Worm (Caenorhabditis elegans): ENCODE measurements around the gene F17E9.15.

The F17E9.15 gene

ce11 chrIV:8377501-8377900 lies 30.3 kb downstream of the F17E9.15 start, which contains the start of gene D2096.7 (continued):
- TF ChIP-seq F49E8.2 (tag; optimal IDR thresholded peaks at IDR 0.05; ENCODE audit: insufficient read depth): peak; percentile 95
- no peak for TF ChIP-seq ztf-6 (GFP tag; IDR thresholded peaks at IDR 0.05)
- TF ChIP-seq K11D2.4 (GFP tag; IDR thresholded peaks at IDR 0.05): 0 out of 2 replicates have a peak, but pooled peaks have one; percentile 22
- peak; percentile 61 for TF ChIP-seq xnd-1 (tag; optimal IDR thresholded peaks at IDR 0.05)
- TF ChIP-seq aptf-3 (GFP tag; IDR thresholded peaks at IDR 0.05): peak; percentile 94
- peak; percentile 77 for TF ChIP-seq fkh-3 (tag; optimal IDR thresholded peaks at IDR 0.05)
- TF ChIP-seq mxl-1 (tag; optimal IDR thresholded peaks at IDR 0.05): peak; percentile 32
- peak; percentile 67 for TF ChIP-seq attf-5 (GFP tag; optimal IDR thresholded peaks at IDR 0.05)
- peak; percentile 69 for TF ChIP-seq ets-4 (GFP tag; optimal IDR thresholded peaks at IDR 0.05)
- TF ChIP-seq rcor-1 (GFP tag; IDR thresholded peaks at IDR 0.05): peak; percentile 60
- peak; percentile 95 for TF ChIP-seq Y56A3A.18 (GFP tag; IDR thresholded peaks at IDR 0.05)
- TF ChIP-seq ztf-3 (GFP tag; optimal IDR thresholded peaks at IDR 0.05): no peak
- peak; percentile 79; the same call in 1 of the 2 replicates for TF ChIP-seq ztf-25 (GFP tag; IDR thresholded peaks at IDR 0.05)
- no peak for TF ChIP-seq hlh-12 (tag; optimal IDR thresholded peaks at IDR 0.05)
- peak; percentile 92 for TF ChIP-seq bed-1 (GFP tag; IDR thresholded peaks at IDR 0.05)
- peak; percentile 88 for TF ChIP-seq repo-1 (tag; optimal IDR thresholded peaks at IDR 0.05)
- TF ChIP-seq F37B4.10 (GFP tag; IDR thresholded peaks at IDR 0.05): 0 out of 2 replicates have a peak, but pooled peaks have one; percentile 88
- TF ChIP-seq unc-62 (GFP tag; optimal IDR thresholded peaks at IDR 0.05): no peak
- peak; percentile 51; the same call in 1 of the 2 replicates for TF ChIP-seq egl-18 (GFP tag; IDR thresholded peaks at IDR 0.05)
- TF ChIP-seq tlf-1 (GFP tag; optimal IDR thresholded peaks at IDR 0.05): peak; percentile 62
- TF ChIP-seq tbx-9 (tag; optimal IDR thresholded peaks at IDR 0.05; ENCODE audit: borderline replicate concordance): peak; percentile 91
- no peak for TF ChIP-seq sptf-2 (GFP tag; optimal IDR thresholded peaks at IDR 0.05)
- TF ChIP-seq dpff-1 (tag; optimal IDR thresholded peaks at IDR 0.05): peak; percentile 79
- TF ChIP-seq somi-1 (GFP tag; optimal IDR thresholded peaks at IDR 0.05): no peak
- peak; percentile 59 for TF ChIP-seq F33H1.4 (GFP tag; IDR thresholded peaks at IDR 0.05)
- TF ChIP-seq let-607 (tag; optimal IDR thresholded peaks at IDR 0.05): peak in 1 of 2 experiments; percentile 47
- TF ChIP-seq lir-1 (GFP tag; conservative IDR thresholded peaks at IDR 0.05): no peak
- no peak for TF ChIP-seq F22D6.2 (tag; optimal IDR thresholded peaks at IDR 0.05)
- TF ChIP-seq madf-3 (GFP tag; IDR thresholded peaks at IDR 0.05): peak; percentile 91
- no peak for TF ChIP-seq ceh-27 (GFP tag; optimal IDR thresholded peaks at IDR 0.05)
- TF ChIP-seq nfyb-1 (GFP tag; IDR thresholded peaks at IDR 0.05): peak; percentile 82
- TF ChIP-seq nfya-2 (GFP tag; IDR thresholded peaks at IDR 0.05): peak; percentile 93
- peak; percentile 89 for TF ChIP-seq attf-6 (GFP tag; IDR thresholded peaks at IDR 0.05)
- peak; percentile 96 for TF ChIP-seq B0336.3 (GFP tag; IDR thresholded peaks at IDR 0.05)
- peak; percentile 86 for TF ChIP-seq ceh-79 (tag; optimal IDR thresholded peaks at IDR 0.05)
- TF ChIP-seq athp-1 (tag; optimal IDR thresholded peaks at IDR 0.05): peak; percentile 92
- peak; percentile 70 for TF ChIP-seq dox-1 (GFP tag; IDR thresholded peaks at IDR 0.05)
- TF ChIP-seq F10E7.11 (tag; optimal IDR thresholded peaks at IDR 0.05): peak; percentile 85
- TF ChIP-seq lsl-1 (GFP tag; optimal IDR thresholded peaks at IDR 0.05): peak; percentile 64
- 0 out of 2 replicates have a peak, but pooled peaks have one; percentile 2 for TF ChIP-seq hmg-20 (GFP tag; IDR thresholded peaks at IDR 0.05)
- TF ChIP-seq cebp-2 (GFP tag; IDR thresholded peaks at IDR 0.05): peak; percentile 70; the same call in 1 of the 2 replicates
- peak; percentile 44 for TF ChIP-seq F57A8.1 (GFP tag; optimal IDR thresholded peaks at IDR 0.05)
- TF ChIP-seq ceh-58 (GFP tag; IDR thresholded peaks at IDR 0.05): peak; percentile 96; the same call in 1 of the 2 replicates
- peak; percentile 93 for TF ChIP-seq F52B5.7 (tag; optimal IDR thresholded peaks at IDR 0.05)
- peak; percentile 89 for TF ChIP-seq snpc-1.3 (tag; optimal IDR thresholded peaks at IDR 0.05; ENCODE audit: insufficient read depth)
- TF ChIP-seq hsf-1 (GFP tag; IDR thresholded peaks at IDR 0.05): peak; percentile 91
- no peak for TF ChIP-seq pha-4 (tag; optimal IDR thresholded peaks at IDR 0.05)
- no peak for TF ChIP-seq snpc-4 (GFP tag; optimal IDR thresholded peaks at IDR 0.05)
- peak in 2 of 4 experiments; percentile 67 to 72 for TF ChIP-seq snpc-4 (tag; optimal IDR thresholded peaks at IDR 0.05)

Data from whole organism, young adult.